Worm (Caenorhabditis elegans) whole organism, L2 larva: ENCODE data around the gene W02D7.8.
A peak's percentile ranks its signal among the peaks of the same experiment; 100 is the strongest.

Experiments used
- C34F6.9 ChIP-seq: fragments of 150-350 bp; optimal IDR thresholded peaks from 2 replicates; lab custom pipeline; 2014; ENCODE audit warnings: missing biosample characterization, missing genetic modification characterization
- R02D3.7 ChIP-seq: fragments of 150-350 bp; optimal IDR thresholded peaks from 2 replicates; lab custom pipeline; 2014; ENCODE audit warnings: missing biosample characterization, missing genetic modification characterization
- Y55F3AM.14 ChIP-seq: fragments of 200-800 bp; sonication (Bioruptor generic); optimal IDR thresholded peaks from 2 replicates; lab custom pipeline; 2018; ENCODE audit warnings: mild to moderate bottlenecking, missing genetic modification characterization, missing compliant biosample characterization
- ZK546.5 ChIP-seq: sonication (generic microtip); optimal IDR thresholded peaks from 2 replicates; lab custom pipeline; 2017; ENCODE audit warnings: missing biosample characterization, missing genetic modification characterization
- aly-2 ChIP-seq: fragments of 150-350 bp; optimal IDR thresholded peaks from 2 replicates; lab custom pipeline; 2014; ENCODE audit warnings: missing biosample characterization, missing genetic modification characterization
- ama-1 ChIP-seq: fragments of 150-350 bp; optimal IDR thresholded peaks from 2 replicates; lab custom pipeline; 2018; ENCODE audit warnings: inconsistent platforms
- blmp-1 ChIP-seq: sonication (generic microtip); optimal IDR thresholded peaks from 2 replicates; lab custom pipeline; 2017; ENCODE audit warnings: missing genetic modification characterization, mild to moderate bottlenecking, missing compliant biosample characterization, antibody characterized with exemption, moderate library complexity; ENCODE audit not compliant: insufficient read depth
- ceh-16 ChIP-seq: fragments of 150-350 bp; optimal IDR thresholded peaks from 2 replicates; lab custom pipeline; 2014; ENCODE audit warnings: missing biosample characterization, missing genetic modification characterization
- crh-2 ChIP-seq: sonication (generic microtip); optimal IDR thresholded peaks from 2 replicates; lab custom pipeline; 2017; ENCODE audit warnings: missing biosample characterization, missing genetic modification characterization
- dmd-4 ChIP-seq: sonication (generic microtip); optimal IDR thresholded peaks from 2 replicates; lab custom pipeline; 2017; ENCODE audit warnings: missing biosample characterization, missing genetic modification characterization
- egl-27 ChIP-seq: sonication (generic microtip); optimal IDR thresholded peaks from 3 replicates; lab custom pipeline; 2017; ENCODE audit warnings: missing biosample characterization, missing genetic modification reagents, missing genetic modification characterization
- elt-1 ChIP-seq: fragments of 150-350 bp; optimal IDR thresholded peaks from 2 replicates; lab custom pipeline; 2014; ENCODE audit warnings: missing biosample characterization, missing genetic modification characterization
- elt-3 ChIP-seq: sonication (generic microtip); optimal IDR thresholded peaks from 2 replicates; lab custom pipeline; 2017; ENCODE audit warnings: missing biosample characterization, missing genetic modification characterization
- fos-1 ChIP-seq: fragments of 150-350 bp; optimal IDR thresholded peaks from 2 replicates; lab custom pipeline; 2014; ENCODE audit warnings: missing biosample characterization, missing genetic modification characterization
- gmeb-1 ChIP-seq: fragments of 150-350 bp; optimal IDR thresholded peaks from 2 replicates; lab custom pipeline; 2014; ENCODE audit warnings: missing biosample characterization, missing genetic modification characterization
- lin-11 ChIP-seq: fragments of 150-350 bp; sonication (generic microtip); optimal IDR thresholded peaks from 2 replicates; lab custom pipeline; 2014; ENCODE audit warnings: missing biosample characterization, missing genetic modification characterization, inconsistent platforms, mixed read lengths
- lin-13 ChIP-seq: fragments of 150-350 bp; optimal IDR thresholded peaks from 2 replicates; lab custom pipeline; 2014; ENCODE audit warnings: missing biosample characterization, missing genetic modification reagents, missing genetic modification characterization
- lsy-2 ChIP-seq, 2 experiments: fragments of 150-350 bp in 1 of 2; sonication (generic microtip) in 1 of 2; optimal IDR thresholded peaks; 2 replicates each; lab custom pipeline; 2014 to 2017; ENCODE audit warnings: missing biosample characterization in 2 of 2, missing genetic modification characterization in 2 of 2
- mab-5 ChIP-seq: fragments of 150-350 bp; optimal IDR thresholded peaks from 2 replicates; lab custom pipeline; 2014; ENCODE audit warnings: missing biosample characterization, missing genetic modification characterization
- mbf-1 ChIP-seq: sonication (generic microtip); optimal IDR thresholded peaks from 2 replicates; lab custom pipeline; 2017; ENCODE audit warnings: missing biosample characterization, missing genetic modification characterization
- mdl-1 ChIP-seq, 2 experiments: fragments of 150-350 bp in 1 of 2; sonication (generic microtip) in 1 of 2; optimal IDR thresholded peaks; 2 replicates each; lab custom pipeline; 2017; ENCODE audit warnings: missing biosample characterization in 2 of 2, missing genetic modification characterization in 2 of 2
- nhr-10 ChIP-seq: sonication (generic microtip); optimal IDR thresholded peaks from 2 replicates; lab custom pipeline; 2017; ENCODE audit warnings: missing biosample characterization, missing genetic modification characterization
- nhr-11 ChIP-seq: fragments of 150-350 bp; optimal IDR thresholded peaks from 2 replicates; lab custom pipeline; 2014; ENCODE audit warnings: missing biosample characterization, missing genetic modification characterization
- nhr-12 ChIP-seq: fragments of 150-350 bp; optimal IDR thresholded peaks from 2 replicates; lab custom pipeline; 2014; ENCODE audit warnings: missing biosample characterization, missing genetic modification characterization
- nhr-129 ChIP-seq: fragments of 150-350 bp; optimal IDR thresholded peaks from 2 replicates; lab custom pipeline; 2014; ENCODE audit warnings: missing biosample characterization, missing genetic modification characterization
- nhr-21 ChIP-seq: fragments of 150-350 bp; optimal IDR thresholded peaks from 2 replicates; lab custom pipeline; 2014; ENCODE audit warnings: missing biosample characterization, missing genetic modification characterization
- nhr-23 ChIP-seq: fragments of 150-350 bp; optimal IDR thresholded peaks from 2 replicates; lab custom pipeline; 2014; ENCODE audit warnings: missing biosample characterization, missing genetic modification reagents, missing genetic modification characterization
- nhr-237 ChIP-seq: fragments of 150-350 bp; optimal IDR thresholded peaks from 2 replicates; lab custom pipeline; 2014; ENCODE audit warnings: missing biosample characterization, missing genetic modification characterization
- nhr-25 ChIP-seq: fragments of 150-350 bp; sonication (generic microtip); optimal IDR thresholded peaks from 3 replicates; lab custom pipeline; 2014; ENCODE audit warnings: missing biosample characterization, missing genetic modification characterization
- nhr-77 ChIP-seq: fragments of 150-350 bp; optimal IDR thresholded peaks from 2 replicates; lab custom pipeline; 2014; ENCODE audit warnings: missing biosample characterization, missing genetic modification characterization
- sem-4 ChIP-seq: fragments of 150-350 bp; optimal IDR thresholded peaks from 2 replicates; lab custom pipeline; 2014; ENCODE audit warnings: missing biosample characterization, missing genetic modification reagents, missing genetic modification characterization
- skn-1 ChIP-seq: sonication (generic microtip); optimal IDR thresholded peaks from 2 replicates; lab custom pipeline; 2017; ENCODE audit warnings: missing biosample characterization, missing genetic modification characterization
- sma-3 ChIP-seq: sonication (generic microtip); optimal IDR thresholded peaks from 2 replicates; lab custom pipeline; 2016; ENCODE audit warnings: missing genetic modification reagents, missing genetic modification characterization, missing compliant biosample characterization
- sma-9 ChIP-seq, 2 experiments: fragments of 150-350 bp in 1 of 2; sonication (generic microtip) in 1 of 2; optimal IDR thresholded peaks; 2 replicates each; lab custom pipeline; 2014 to 2016; ENCODE audit warnings: missing genetic modification characterization in 2 of 2, mild to moderate bottlenecking in 1 of 2, missing biosample characterization in 1 of 2, missing compliant biosample characterization in 1 of 2, missing genetic modification reagents in 1 of 2, moderate library complexity in 1 of 2
- snpc-4 ChIP-seq: fragments of 150-350 bp; optimal IDR thresholded peaks from 2 replicates; lab custom pipeline; 2014; ENCODE audit warnings: missing biosample characterization, missing genetic modification characterization
- unc-39 ChIP-seq: fragments of 150-350 bp; optimal IDR thresholded peaks from 2 replicates; lab custom pipeline; 2014; ENCODE audit warnings: missing biosample characterization, missing genetic modification characterization
- unc-62 ChIP-seq: fragments of 150-350 bp; optimal IDR thresholded peaks from 2 replicates; lab custom pipeline; 2014; ENCODE audit warnings: missing biosample characterization, missing genetic modification reagents, missing genetic modification characterization
- zag-1 ChIP-seq: fragments of 150-350 bp; optimal IDR thresholded peaks from 2 replicates; lab custom pipeline; 2014; ENCODE audit warnings: missing biosample characterization, missing genetic modification characterization
- ztf-1 ChIP-seq: fragments of 200-800 bp; sonication (Bioruptor generic); conservative IDR thresholded peaks from 2 replicates; pipeline ENCODE4 v1.3.6; 2022; ENCODE audit warnings: missing genetic modification characterization, missing compliant biosample characterization
- ztf-11 ChIP-seq: sonication (generic microtip); optimal IDR thresholded peaks from 2 replicates; lab custom pipeline; 2017; ENCODE audit warnings: missing biosample characterization, missing genetic modification characterization
- ztf-4 ChIP-seq: fragments of 150-350 bp; optimal IDR thresholded peaks from 2 replicates; lab custom pipeline; 2014; ENCODE audit warnings: missing biosample characterization, missing genetic modification characterization

The W02D7.8 gene

ce11 chrV:8282933-8283332 lies 23.3 kb downstream of the W02D7.8 start:
- no peak for TF ChIP-seq egl-27 (tag; lab: Kevin White, UChicago)
- no peak for TF ChIP-seq sem-4 (tag; lab: Kevin White, UChicago)
- TF ChIP-seq C34F6.9 (tag; lab: Kevin White, UChicago) = no peak
- TF ChIP-seq elt-1 (tag; lab: Kevin White, UChicago) = no peak
- no peak for TF ChIP-seq blmp-1
- no peak for TF ChIP-seq sma-9 (GFP tag; optimal IDR thresholded peaks at IDR 0.05; lab: Kevin White, UChicago)
- no peak for TF ChIP-seq sma-9 (tag; optimal IDR thresholded peaks at IDR 0.05; lab: Kevin White, UChicago)
- TF ChIP-seq nhr-10 (tag; lab: Kevin White, UChicago) = no peak
- no peak for TF ChIP-seq nhr-21 (tag; lab: Kevin White, UChicago)
- TF ChIP-seq nhr-12 = no peak
- TF ChIP-seq ztf-4 (tag; lab: Kevin White, UChicago) = no peak
- no peak for TF ChIP-seq skn-1
- TF ChIP-seq crh-2 (tag; lab: Kevin White, UChicago) = no peak

- TF ChIP-seq lin-13 = no peak
- no peak for TF ChIP-seq sma-9 (GFP tag; optimal IDR thresholded peaks at IDR 0.05; lab: Kevin White, UChicago)
- no peak for TF ChIP-seq sma-9 (tag; optimal IDR thresholded peaks at IDR 0.05; lab: Kevin White, UChicago)
- no peak for TF ChIP-seq nhr-10 (tag; lab: Kevin White, UChicago)
- no peak for TF ChIP-seq nhr-23 (tag; lab: Kevin White, UChicago)
- TF ChIP-seq aly-2 (tag; lab: Kevin White, UChicago) = no peak
- no peak for TF ChIP-seq zag-1
Observed at ce11 chrV:8281646-8282045, 24.6 kb downstream of the W02D7.8 start.

ce11 chrV:8280770-8281169 lies 25.5 kb downstream of the W02D7.8 start, which contains the start of gene str-135:
TSS of gene str-135 (minus strand) at chrV:8280870.
- TF ChIP-seq ZK546.5 (tag; lab: Kevin White, UChicago) (no peak), nhr-77 (no peak), Y55F3AM.14 (GFP tag; lab: Kevin White, UChicago) (no peak), aly-2 (tag; lab: Kevin White, UChicago) (no peak), elt-1 (tag; lab: Kevin White, UChicago) (no peak), nhr-21 (tag; lab: Kevin White, UChicago) (no peak), ztf-4 (tag; lab: Kevin White, UChicago) (no peak), mbf-1 (no peak)

ce11 chrV:8278830-8279229 lies 27.4 kb downstream of the W02D7.8 start, which contains the start of gene str-136:
TSS of gene str-136 (minus strand) at chrV:8278930.
- TF ChIP-seq R02D3.7 (no peak), skn-1 (no peak)
- TF ChIP-seq, all 48 proteins: peak for 0

- TF ChIP-seq mbf-1 = no peak
- no peak for TF ChIP-seq nhr-237 (tag; lab: Kevin White, UChicago)
- TF ChIP-seq ama-1 (lab: Kevin White, UChicago) = no peak
- no peak for TF ChIP-seq mdl-1 (tag; optimal IDR thresholded peaks at IDR 0.05; lab: Kevin White, UChicago)
- TF ChIP-seq dmd-4 (tag; lab: Kevin White, UChicago) = no peak
- TF ChIP-seq sma-3 (GFP tag; lab: Kevin White, UChicago) = no peak
- TF ChIP-seq snpc-4 (tag; lab: Kevin White, UChicago) = no peak
- TF ChIP-seq ceh-16 = no peak
- no peak for TF ChIP-seq sem-4 (tag; lab: Kevin White, UChicago)
- TF ChIP-seq aly-2 (tag; lab: Kevin White, UChicago) = no peak
- no peak for TF ChIP-seq unc-62 (GFP tag; lab: Kevin White, UChicago)
- no peak for TF ChIP-seq gmeb-1
- TF ChIP-seq nhr-77 = no peak
- TF ChIP-seq nhr-11 (tag; lab: Kevin White, UChicago) = no peak
- no peak for TF ChIP-seq C34F6.9 (tag; lab: Kevin White, UChicago)
- no peak for TF ChIP-seq lin-13
- peak; percentile 34 for TF ChIP-seq sma-9 (GFP tag; optimal IDR thresholded peaks at IDR 0.05; lab: Kevin White, UChicago)
- no peak for TF ChIP-seq sma-9 (tag; optimal IDR thresholded peaks at IDR 0.05; lab: Kevin White, UChicago)
- TF ChIP-seq Y55F3AM.14 (GFP tag; lab: Kevin White, UChicago) = no peak
- no peak for TF ChIP-seq mab-5 (tag; lab: Kevin White, UChicago)
- TF ChIP-seq nhr-25 = no peak
- TF ChIP-seq lsy-2 (tag; optimal IDR thresholded peaks at IDR 0.05; lab: Kevin White, UChicago) = no peak
- peak; percentile 41 for TF ChIP-seq fos-1
- TF ChIP-seq crh-2 (tag; lab: Kevin White, UChicago) = peak; percentile 55
- no peak for TF ChIP-seq lin-11 (tag; lab: Kevin White, UChicago)
- TF ChIP-seq nhr-12 = no peak
- TF ChIP-seq ztf-11 = no peak
- no peak for TF ChIP-seq nhr-21 (tag; lab: Kevin White, UChicago)
- TF ChIP-seq R02D3.7 = no peak
- TF ChIP-seq nhr-129 = no peak
- TF ChIP-seq ztf-1 (GFP tag; lab: Robert Waterston, UW) = no peak
- peak; percentile 20 for TF ChIP-seq skn-1
- TF ChIP-seq nhr-23 (tag; lab: Kevin White, UChicago) = no peak
- TF ChIP-seq unc-39 (tag; lab: Kevin White, UChicago) = no peak
- no peak for TF ChIP-seq elt-3
- TF ChIP-seq ZK546.5 (tag; lab: Kevin White, UChicago) = no peak
Observed at ce11 chrV:8271995-8272394, 34.3 kb downstream of the W02D7.8 start, which contains the start of gene asp-5. TSS of gene asp-5 (plus strand) at chrV:8272385.
